Worm (Caenorhabditis elegans): ENCODE results near the gene sago-1.

DNA sequence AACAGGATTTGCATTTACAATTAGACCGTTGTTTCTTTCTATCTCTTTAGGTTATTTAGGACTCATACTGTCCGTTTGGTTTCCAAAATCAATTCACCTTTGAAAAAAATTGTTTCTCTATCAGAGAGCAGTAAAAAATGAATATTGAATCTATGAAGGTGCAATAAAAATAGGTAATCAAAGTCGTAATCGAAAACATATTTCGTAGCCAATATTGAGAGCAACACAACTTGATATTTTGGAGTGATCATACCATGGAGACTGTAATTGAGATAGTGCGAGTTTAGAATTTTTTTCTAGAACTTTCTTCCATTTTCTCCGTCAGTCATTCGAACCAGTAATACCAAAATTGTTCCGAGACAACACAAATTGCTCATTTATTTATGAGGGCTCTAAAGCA is 33.0 kb upstream of the sago-1 start, which contains the start of gene F31F7.2:
- TF ChIP-seq W03F9.2 (tag; optimal IDR thresholded peaks at IDR 0.05) = no peak
- no peak for TF ChIP-seq dao-5 (tag; optimal IDR thresholded peaks at IDR 0.05)
- no peak for TF ChIP-seq him-1 (tag; optimal IDR thresholded peaks at IDR 0.05)
